Fruit fly (Drosophila melanogaster) whole organism, prepupa: ENCODE data around the gene CG32988.
A peak's percentile ranks its signal among the peaks of the same experiment; 100 is the strongest.

Source experiments
- Blimp-1 ChIP-seq: fragments of 200-800 bp; sonication (Bioruptor generic); optimal IDR thresholded peaks from 3 replicates; lab custom pipeline; 2017; ENCODE audit warnings: missing biosample characterization, missing genetic modification characterization, mild to moderate bottlenecking, moderate library complexity, missing genetic modification reagents
- CG10631 ChIP-seq: fragments of 200-800 bp; sonication (Bioruptor generic); optimal IDR thresholded peaks from 2 replicates; lab custom pipeline; 2016; ENCODE audit warnings: missing biosample characterization, missing genetic modification characterization
- CG11294 ChIP-seq: fragments of 200-800 bp; sonication (Bioruptor generic); IDR thresholded peaks from 2 replicates; pipeline ENCODE4 v1.3.6; 2022; ENCODE audit warnings: missing biosample characterization, missing genetic modification characterization
- CG11762 ChIP-seq: fragments of 200-800 bp; sonication (Bioruptor generic); optimal IDR thresholded peaks from 3 replicates; lab custom pipeline; 2016; ENCODE audit warnings: missing biosample characterization, missing genetic modification characterization; ENCODE audit not compliant: insufficient read depth
- CG15336 ChIP-seq: fragments of 200-800 bp; sonication (Bioruptor generic); IDR thresholded peaks from 2 replicates; pipeline ENCODE4 v1.3.6; 2022; ENCODE audit warnings: missing biosample characterization, missing genetic modification characterization
- CG1621 ChIP-seq: fragments of 200-800 bp; sonication (Bioruptor generic); optimal IDR thresholded peaks from 3 replicates; lab custom pipeline; 2018; ENCODE audit warnings: missing biosample characterization, mild to moderate bottlenecking, missing genetic modification characterization
- CG3032 ChIP-seq: fragments of 200-800 bp; optimal IDR thresholded peaks from 2 replicates; lab custom pipeline; 2019; ENCODE audit warnings: missing biosample characterization, mild to moderate bottlenecking, missing genetic modification characterization, moderate library complexity
- CG34406 ChIP-seq: fragments of 200-800 bp; sonication (Bioruptor generic); optimal IDR thresholded peaks from 3 replicates; lab custom pipeline; 2016; ENCODE audit warnings: missing biosample characterization, missing genetic modification characterization
- CG3919 ChIP-seq: fragments of 200-800 bp; sonication (Bioruptor generic); optimal IDR thresholded peaks from 3 replicates; lab custom pipeline; 2016; ENCODE audit warnings: missing biosample characterization, missing genetic modification characterization
- CG4318 ChIP-seq: fragments of 200-800 bp; sonication (Bioruptor generic); optimal IDR thresholded peaks from 3 replicates; lab custom pipeline; 2017; ENCODE audit warnings: missing biosample characterization, mild to moderate bottlenecking, missing genetic modification characterization
- CG6163 ChIP-seq: fragments of 200-800 bp; sonication (Bioruptor generic); IDR thresholded peaks from 3 replicates; pipeline ENCODE4 v1.3.6; 2022; ENCODE audit warnings: missing biosample characterization, missing genetic modification characterization
- CG6276 ChIP-seq: fragments of 200-800 bp; sonication (Bioruptor generic); optimal IDR thresholded peaks from 2 replicates; lab custom pipeline; 2017; ENCODE audit warnings: missing biosample characterization, mild to moderate bottlenecking, missing genetic modification characterization
- CG6792 ChIP-seq: fragments of 200-800 bp; sonication (Bioruptor generic); optimal IDR thresholded peaks from 3 replicates; lab custom pipeline; 2016; ENCODE audit warnings: missing biosample characterization, missing genetic modification characterization
- CG6808 ChIP-seq: fragments of 200-800 bp; sonication (Bioruptor generic); optimal IDR thresholded peaks from 3 replicates; lab custom pipeline; 2017; ENCODE audit warnings: missing biosample characterization, missing genetic modification characterization, mild to moderate bottlenecking, moderate library complexity, missing genetic modification reagents
- CG7368 ChIP-seq: fragments of 200-800 bp; sonication (Bioruptor generic); optimal IDR thresholded peaks from 3 replicates; lab custom pipeline; 2016; ENCODE audit warnings: missing biosample characterization, missing genetic modification characterization
- CG8119 ChIP-seq: fragments of 200-800 bp; sonication (Bioruptor generic); IDR thresholded peaks from 3 replicates; pipeline ENCODE4 v1.3.6; 2022; ENCODE audit warnings: missing biosample characterization, missing genetic modification characterization
- CG8632 ChIP-seq: fragments of 200-800 bp; sonication (Bioruptor generic); optimal IDR thresholded peaks from 3 replicates; lab custom pipeline; 2016; ENCODE audit warnings: missing biosample characterization, missing genetic modification characterization
- CG9139 ChIP-seq: fragments of 200-800 bp; sonication (Bioruptor generic); optimal IDR thresholded peaks from 3 replicates; lab custom pipeline; 2017; ENCODE audit warnings: missing biosample characterization, mild to moderate bottlenecking, missing genetic modification characterization
- Eip75B ChIP-seq: fragments of 200-800 bp; sonication (Bioruptor generic); optimal IDR thresholded peaks from 3 replicates; lab custom pipeline; 2016; ENCODE audit warnings: missing biosample characterization, missing genetic modification characterization
- Eip78C ChIP-seq: fragments of 200-800 bp; sonication (Bioruptor generic); peaks from one replicate; lab custom pipeline; 2016; ENCODE audit warnings: missing biosample characterization, missing genetic modification characterization
- Ets21C ChIP-seq: fragments of 200-800 bp; sonication (Bioruptor generic); optimal IDR thresholded peaks from 3 replicates; lab custom pipeline; 2016; ENCODE audit warnings: missing biosample characterization, missing genetic modification characterization
- Ets96B ChIP-seq: fragments of 200-800 bp; optimal IDR thresholded peaks from 2 replicates; lab custom pipeline; 2019; ENCODE audit warnings: missing biosample characterization, mild to moderate bottlenecking, missing genetic modification characterization, moderate library complexity
- Hr38 ChIP-seq: sonication (Bioruptor generic); optimal IDR thresholded peaks from 2 replicates; lab custom pipeline; 2016; ENCODE audit warnings: missing biosample characterization, missing genetic modification characterization
- Hr39 ChIP-seq: fragments of 200-800 bp; sonication (Bioruptor generic); optimal IDR thresholded peaks from 2 replicates; lab custom pipeline; 2016; ENCODE audit warnings: missing biosample characterization, missing genetic modification characterization
- Hr4 ChIP-seq: fragments of 200-800 bp; sonication (Bioruptor generic); optimal IDR thresholded peaks from 3 replicates; lab custom pipeline; 2016; ENCODE audit warnings: missing biosample characterization, missing genetic modification characterization
- Lpt ChIP-seq: fragments of 200-800 bp; sonication (Bioruptor generic); optimal IDR thresholded peaks from 3 replicates; lab custom pipeline; 2016; ENCODE audit warnings: missing biosample characterization, missing genetic modification characterization
- Met ChIP-seq: fragments of 200-800 bp; sonication (Bioruptor generic); optimal IDR thresholded peaks from 3 replicates; lab custom pipeline; 2016; ENCODE audit warnings: missing biosample characterization, missing genetic modification characterization
- Smox ChIP-seq: fragments of 200-800 bp; sonication (Bioruptor generic); optimal IDR thresholded peaks from 3 replicates; lab custom pipeline; 2016; ENCODE audit warnings: missing biosample characterization, missing genetic modification characterization
- Sox102F ChIP-seq: fragments of 200-800 bp; sonication (Bioruptor generic); optimal IDR thresholded peaks from 2 replicates; lab custom pipeline; 2016; ENCODE audit warnings: missing biosample characterization, mild to moderate bottlenecking, missing genetic modification characterization
- Sox14 ChIP-seq: fragments of 200-800 bp; sonication (Bioruptor generic); optimal IDR thresholded peaks from 3 replicates; lab custom pipeline; 2016; ENCODE audit warnings: missing biosample characterization, missing genetic modification characterization
- achi ChIP-seq: fragments of 200-800 bp; sonication (Bioruptor generic); optimal IDR thresholded peaks from 3 replicates; lab custom pipeline; 2016; ENCODE audit warnings: missing biosample characterization, missing genetic modification characterization
- cyc ChIP-seq: fragments of 200-800 bp; sonication (Bioruptor generic); optimal IDR thresholded peaks from 3 replicates; lab custom pipeline; 2016; ENCODE audit warnings: missing biosample characterization, missing genetic modification characterization
- dsx ChIP-seq: fragments of 200-800 bp; optimal IDR thresholded peaks from 3 replicates; lab custom pipeline; 2019; ENCODE audit warnings: missing biosample characterization, mild to moderate bottlenecking, missing genetic modification characterization, moderate library complexity; ENCODE audit not compliant: poor library complexity, severe bottlenecking
- eg ChIP-seq: fragments of 200-800 bp; sonication (Bioruptor generic); IDR thresholded peaks from 3 replicates; pipeline ENCODE4 v1.3.6; 2022; ENCODE audit warnings: missing biosample characterization, missing genetic modification characterization
- esn ChIP-seq: fragments of 200-800 bp; sonication (Bioruptor generic); optimal IDR thresholded peaks from 2 replicates; lab custom pipeline; 2016; ENCODE audit warnings: missing biosample characterization, mild to moderate bottlenecking, missing genetic modification characterization, moderate library complexity
- fkh ChIP-seq: fragments of 200-800 bp; sonication (Bioruptor generic); optimal IDR thresholded peaks from 3 replicates; lab custom pipeline; 2017; ENCODE audit warnings: missing biosample characterization, mild to moderate bottlenecking, missing genetic modification characterization, moderate library complexity
- lz ChIP-seq: fragments of 200-800 bp; sonication (Bioruptor generic); optimal IDR thresholded peaks from 3 replicates; lab custom pipeline; 2016; ENCODE audit warnings: missing biosample characterization, missing genetic modification characterization
- salr ChIP-seq, 2 experiments: fragments of 200-800 bp; sonication (Bioruptor generic); optimal IDR thresholded peaks; 3 replicates each; lab custom pipeline; 2016 to 2018; ENCODE audit warnings: missing biosample characterization in 2 of 2, missing genetic modification characterization in 2 of 2, mild to moderate bottlenecking in 1 of 2
- spab ChIP-seq: fragments of 200-800 bp; sonication (Bioruptor generic); optimal IDR thresholded peaks from 2 replicates; lab custom pipeline; 2017; ENCODE audit warnings: missing biosample characterization, mild to moderate bottlenecking, missing genetic modification characterization, missing genetic modification reagents
- ss ChIP-seq, 2 experiments: fragments of 200-800 bp; sonication (Bioruptor generic); optimal IDR thresholded peaks; 2 replicates in 1 of 2; 3 replicates in 1 of 2; lab custom pipeline; 2017 to 2018; ENCODE audit warnings: mild to moderate bottlenecking in 2 of 2, missing biosample characterization in 2 of 2, missing genetic modification characterization in 2 of 2, moderate library complexity in 1 of 2
- svp ChIP-seq: fragments of 200-800 bp; sonication (Bioruptor generic); peaks from one replicate; lab custom pipeline; 2016; ENCODE audit warnings: missing biosample characterization, missing genetic modification characterization
- topi ChIP-seq: fragments of 200-800 bp; sonication (Bioruptor generic); optimal IDR thresholded peaks from 3 replicates; lab custom pipeline; 2016; ENCODE audit warnings: missing biosample characterization, missing genetic modification characterization
- vri ChIP-seq: fragments of 200-800 bp; sonication (Bioruptor generic); optimal IDR thresholded peaks from 3 replicates; lab custom pipeline; 2016; ENCODE audit warnings: missing biosample characterization, mild to moderate bottlenecking, missing genetic modification characterization

Gene CG32988

DNA sequence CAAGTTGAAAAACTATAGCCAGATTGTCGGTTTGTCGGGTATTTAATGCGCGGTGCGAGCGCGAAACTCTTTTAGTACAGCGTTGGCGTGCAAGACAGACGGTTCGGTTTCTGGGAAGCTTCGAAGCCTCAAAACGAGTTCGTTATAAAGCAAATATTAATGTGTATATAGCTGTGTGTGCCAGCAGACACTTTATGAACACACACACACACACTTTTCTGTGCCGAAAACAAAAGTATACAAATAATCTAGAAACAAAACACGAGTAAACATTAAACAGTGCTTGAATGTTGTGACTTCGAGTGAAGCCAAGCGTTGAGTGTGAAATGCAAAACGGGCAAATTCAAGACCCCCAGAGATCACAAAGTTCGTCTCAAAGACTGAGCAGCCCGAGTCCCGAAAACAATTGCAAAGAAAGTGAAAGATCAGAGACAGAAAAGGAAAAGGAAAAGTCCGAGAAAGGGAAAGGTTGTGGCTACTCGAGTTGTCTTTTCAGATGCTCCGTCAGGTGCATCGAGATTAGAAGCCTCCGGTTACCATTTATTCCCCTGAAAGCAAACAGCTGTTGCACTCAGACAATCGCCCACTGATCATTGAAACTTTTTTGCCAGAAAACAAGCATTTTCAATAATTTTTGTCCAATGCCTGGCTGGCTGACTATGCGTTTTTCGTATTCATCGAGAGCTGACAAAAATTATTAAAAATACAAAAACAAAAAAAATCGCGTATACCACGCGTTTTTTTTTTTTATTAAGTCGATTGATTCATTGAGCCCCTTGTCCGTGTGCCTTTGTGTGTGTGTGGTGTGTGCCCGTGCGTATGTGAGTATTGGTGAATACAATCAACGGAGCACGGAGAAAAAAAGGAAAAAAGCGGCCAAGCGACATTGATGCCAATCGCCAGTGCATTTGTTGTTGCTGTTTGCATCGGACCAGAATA is 34.3 kb downstream of the CG32988 start, which contains the start of gene CG34398:
TSS of gene CG34398 (plus strand) at position 73 of the 939 bp plus-strand sequence.
- TF ChIP-seq CG6808 (peak; percentile 34), CG15336 (GFP tag; lab: Robert Waterston, UW) (peak; percentile 29; the same call in 1 of the 2 replicates), CG11294 (GFP tag; lab: Robert Waterston, UW) (no peak), Blimp-1 (GFP tag; lab: Kevin White, UChicago) (peak; percentile 76), dsx (GFP tag; lab: Kevin White, UChicago) (peak; percentile 14), ss (GFP tag; optimal IDR thresholded peaks at IDR 0.05; lab: Kevin White, UChicago) (peak; percentile 33 to 42), Smox (GFP tag; lab: Kevin White, UChicago) (no peak), CG6276 (GFP tag; lab: Kevin White, UChicago) (peak; percentile 2), CG3919 (GFP tag; lab: Kevin White, UChicago) (no peak), CG9139 (peak; percentile 18), Hr38 (no peak), svp (GFP tag; lab: Kevin White, UChicago) (peak; percentile 55), Eip78C (GFP tag; lab: Kevin White, UChicago) (peak; percentile 35), fkh (GFP tag; lab: Kevin White, UChicago) (peak; percentile 74), CG7368 (GFP tag; lab: Kevin White, UChicago) (no peak), spab (GFP tag; lab: Kevin White, UChicago) (no peak), CG6163 (GFP tag; lab: Robert Waterston, UW) (peak; percentile 59), CG8632 (GFP tag; lab: Kevin White, UChicago) (no peak), CG8119 (GFP tag; lab: Robert Waterston, UW) (0 out of 3 replicates have a peak, but pooled peaks have one; percentile 15)

DNA sequence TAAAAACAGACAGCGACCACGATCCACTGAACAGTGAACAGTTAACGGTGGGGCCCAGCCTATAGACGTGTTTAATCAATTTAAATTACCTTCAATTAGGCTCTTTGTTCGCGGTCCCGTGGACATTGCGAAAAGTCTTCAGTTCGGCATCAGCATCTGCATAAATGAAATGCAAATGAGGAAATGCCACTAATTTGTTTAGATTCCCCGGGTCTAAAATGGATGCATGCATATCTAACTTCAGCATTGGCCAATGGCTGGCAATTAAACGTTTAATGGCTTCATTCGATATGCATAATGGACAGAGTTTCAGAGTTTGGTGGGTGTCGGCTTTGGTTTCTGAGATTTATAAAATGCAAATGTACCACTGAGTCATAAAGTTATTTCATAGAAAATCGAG is 37.2 kb downstream of the CG32988 start:
- TF ChIP-seq lz (GFP tag; lab: Kevin White, UChicago) (no peak), CG4318 (no peak), salr (GFP tag; optimal IDR thresholded peaks at IDR 0.05; lab: Kevin White, UChicago) (no peak), Hr4 (no peak)

DNA sequence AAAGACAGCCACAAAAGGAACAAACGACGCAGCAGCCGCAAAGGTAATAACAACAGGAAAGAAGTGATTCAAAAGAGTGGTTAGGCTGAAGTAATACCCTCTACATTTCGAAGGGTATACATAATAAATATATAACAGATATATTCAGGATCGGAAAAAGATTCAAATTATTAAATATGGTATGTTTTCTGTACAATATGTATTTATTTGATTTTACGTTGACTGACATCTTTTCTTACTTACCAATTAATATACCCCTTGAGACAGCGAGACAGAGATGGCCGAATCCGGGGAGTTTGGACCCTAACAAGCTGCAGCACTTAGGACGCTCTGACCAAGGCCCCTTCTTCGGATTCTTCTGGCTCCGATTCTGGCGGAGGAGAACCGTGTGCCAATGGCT is 41.6 kb downstream of the CG32988 start:
- TF ChIP-seq svp (GFP tag; lab: Kevin White, UChicago) (peak; percentile 75), CG11762 (GFP tag; lab: Kevin White, UChicago) (no peak), Lpt (GFP tag; lab: Kevin White, UChicago) (no peak), lz (GFP tag; lab: Kevin White, UChicago) (peak; percentile 29), CG6792 (GFP tag; lab: Kevin White, UChicago) (peak; percentile 10), Met (GFP tag; lab: Kevin White, UChicago) (peak; percentile 55), CG3032 (tag; lab: Kevin White, UChicago) (peak; percentile 49), Smox (GFP tag; lab: Kevin White, UChicago) (peak; percentile 52), topi (peak; percentile 53), Sox102F (GFP tag; lab: Kevin White, UChicago) (peak; percentile 8), CG1621 (tag; lab: Kevin White, UChicago) (peak; percentile 12), Eip78C (GFP tag; lab: Kevin White, UChicago) (peak; percentile 78), CG34406 (no peak), cyc (GFP tag; lab: Kevin White, UChicago) (peak; percentile 38), Eip75B (GFP tag; lab: Kevin White, UChicago) (peak; percentile 27), Ets21C (GFP tag; lab: Kevin White, UChicago) (no peak), spab (GFP tag; lab: Kevin White, UChicago) (peak; percentile 29), esn (GFP tag; lab: Kevin White, UChicago) (peak; percentile 43), CG3919 (GFP tag; lab: Kevin White, UChicago) (peak; percentile 19), CG10631 (GFP tag; lab: Kevin White, UChicago) (peak; percentile 26), Hr4 (no peak), Hr39 (GFP tag; lab: Kevin White, UChicago) (peak; percentile 6), Sox14 (GFP tag; lab: Kevin White, UChicago) (peak; percentile 0), CG6808 (peak; percentile 26), salr (GFP tag; optimal IDR thresholded peaks at IDR 0.05; lab: Kevin White, UChicago) (peak in 1 of 2 experiments; percentile 35), eg (GFP tag; lab: Robert Waterston, UW) (no peak), Ets96B (tag; lab: Kevin White, UChicago) (peak; percentile 52), achi (GFP tag; lab: Kevin White, UChicago) (peak; percentile 16), vri (peak; percentile 17)
- TF ChIP-seq, all 60 proteins: peak for 23
